Fruit fly (Drosophila melanogaster): ENCODE results near the gene rdgA.

Gene rdgA

DNA sequence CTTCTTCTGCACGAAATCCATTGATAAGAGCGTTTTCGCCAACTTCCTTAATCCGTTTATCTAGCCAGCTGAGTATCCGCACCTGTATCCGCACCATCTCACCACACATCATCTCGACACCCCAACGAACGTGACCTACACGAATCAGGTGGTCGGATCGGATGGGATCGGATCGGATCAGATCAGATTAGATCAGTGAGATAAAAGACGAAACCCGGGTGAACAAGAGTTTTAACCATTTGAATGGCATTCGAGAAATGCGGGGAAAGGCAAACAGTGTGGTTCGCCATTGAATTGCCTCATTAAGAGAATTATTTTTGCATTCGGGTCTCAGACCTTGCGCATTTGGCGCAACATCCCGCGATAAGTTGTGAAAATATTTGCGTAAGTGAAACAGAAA, 138.0 kb downstream of the rdgA start:
- TF ChIP-seq Mnt (GFP tag; optimal IDR thresholded peaks at IDR 0.05): peak; percentile 28
- no peak for TF ChIP-seq Hr96 (GFP tag; optimal IDR thresholded peaks at IDR 0.05)
- TF ChIP-seq CG33017 (tag; optimal IDR thresholded peaks at IDR 0.05): no peak
- TF ChIP-seq CG7101 (tag; optimal IDR thresholded peaks at IDR 0.05): peak; percentile 16

- TF ChIP-seq bab1 (GFP tag; optimal IDR thresholded peaks at IDR 0.05) (no peak), Clk (GFP tag; optimal IDR thresholded peaks at IDR 0.05) (no peak), kay (GFP tag; ENCODE audit: borderline replicate concordance) (peak; percentile 62), cnc (optimal IDR thresholded peaks at IDR 0.05) (no peak), Hr96 (GFP tag; optimal IDR thresholded peaks at IDR 0.05) (no peak)
Measured at dm6 chrX:9046383-9046941, 139.6 kb downstream of the rdgA start.

DNA sequence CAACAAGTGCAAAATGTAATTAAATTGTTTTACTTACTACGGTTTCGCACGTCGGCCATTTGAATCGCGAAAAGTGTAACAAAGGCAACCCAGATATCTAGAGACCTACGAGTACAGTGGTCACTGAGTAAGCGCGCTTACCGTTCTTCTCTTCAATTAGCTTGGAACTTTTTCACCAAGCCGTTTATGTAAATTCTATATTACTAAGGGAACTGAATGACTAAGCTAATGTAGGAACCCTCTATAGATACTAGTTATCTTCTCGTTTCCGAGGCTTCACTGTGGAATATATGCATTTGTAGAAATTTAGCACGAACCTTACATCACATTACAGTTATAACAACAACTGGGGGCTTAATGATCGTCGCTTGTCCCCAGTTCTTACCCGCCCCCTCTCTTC, 140.1 kb downstream of the rdgA start:
- peak; percentile 78 for TF ChIP-seq Crg-1 (GFP tag; optimal IDR thresholded peaks at IDR 0.05)
- peak; percentile 56 for TF ChIP-seq CG12768 (GFP tag; optimal IDR thresholded peaks at IDR 0.05)
- peak; percentile 71 for TF ChIP-seq CG33017 (tag; optimal IDR thresholded peaks at IDR 0.05)
- peak; percentile 78 for TF ChIP-seq Hr96 (GFP tag; optimal IDR thresholded peaks at IDR 0.05)
- TF ChIP-seq CG7101 (tag; optimal IDR thresholded peaks at IDR 0.05): peak; percentile 89
- peak; percentile 45 for TF ChIP-seq CG11617 (GFP tag; optimal IDR thresholded peaks at IDR 0.05)
- TF ChIP-seq CG1620 (GFP tag; optimal IDR thresholded peaks at IDR 0.05): peak; percentile 84
- TF ChIP-seq kay (GFP tag; ENCODE audit: borderline replicate concordance): no peak
- TF ChIP-seq Mnt (GFP tag; optimal IDR thresholded peaks at IDR 0.05): peak; percentile 42
- peak; percentile 47 for TF ChIP-seq ovo (GFP tag; optimal IDR thresholded peaks at IDR 0.05)
- peak; percentile 61 for TF ChIP-seq toe (GFP tag; optimal IDR thresholded peaks at IDR 0.05)
- TF ChIP-seq cnc (optimal IDR thresholded peaks at IDR 0.05): no peak
- TF ChIP-seq CG5204 (GFP tag; optimal IDR thresholded peaks at IDR 0.05): peak; percentile 66
- peak; percentile 49 for TF ChIP-seq CG7045 (GFP tag; optimal IDR thresholded peaks at IDR 0.05)
- TF ChIP-seq pad (GFP tag; optimal IDR thresholded peaks at IDR 0.05): peak; percentile 71
- TF ChIP-seq bab1 (GFP tag; optimal IDR thresholded peaks at IDR 0.05): peak; percentile 98
- peak; percentile 81 for TF ChIP-seq CG14711 (tag; optimal IDR thresholded peaks at IDR 0.05)
- TF ChIP-seq cic (GFP tag; optimal IDR thresholded peaks at IDR 0.05): no peak
- peak; percentile 36 for TF ChIP-seq tj (GFP tag; optimal IDR thresholded peaks at IDR 0.05)
- TF ChIP-seq Clk (GFP tag; optimal IDR thresholded peaks at IDR 0.05): no peak

- peak; percentile 37 for TF ChIP-seq bab1 (GFP tag; optimal IDR thresholded peaks at IDR 0.05)
- no peak for TF ChIP-seq CG12768 (GFP tag; optimal IDR thresholded peaks at IDR 0.05)
- peak; percentile 84 for TF ChIP-seq pad (GFP tag; optimal IDR thresholded peaks at IDR 0.05)
- TF ChIP-seq CG14711 (tag; optimal IDR thresholded peaks at IDR 0.05): peak; percentile 44
- TF ChIP-seq Mnt (GFP tag; optimal IDR thresholded peaks at IDR 0.05): no peak
- peak; percentile 32 for TF ChIP-seq CG33017 (tag; optimal IDR thresholded peaks at IDR 0.05)
- TF ChIP-seq CG7101 (tag; optimal IDR thresholded peaks at IDR 0.05): peak; percentile 46
Measured at dm6 chrX:9047725-9048384, 141.0 kb downstream of the rdgA start.

- TF ChIP-seq CG7101 (tag; optimal IDR thresholded peaks at IDR 0.05): no peak
- no peak for TF ChIP-seq kay (GFP tag; ENCODE audit: borderline replicate concordance)
- TF ChIP-seq pad (GFP tag; optimal IDR thresholded peaks at IDR 0.05): no peak
- no peak for TF ChIP-seq CG14711 (tag; optimal IDR thresholded peaks at IDR 0.05)
- no peak for TF ChIP-seq Mnt (GFP tag; optimal IDR thresholded peaks at IDR 0.05)
- no peak for TF ChIP-seq CG12768 (GFP tag; optimal IDR thresholded peaks at IDR 0.05)
- no peak for TF ChIP-seq CG5204 (GFP tag; optimal IDR thresholded peaks at IDR 0.05)
- TF ChIP-seq cnc (optimal IDR thresholded peaks at IDR 0.05): no peak
- no peak for TF ChIP-seq Crg-1 (GFP tag; optimal IDR thresholded peaks at IDR 0.05)
- no peak for TF ChIP-seq CG11617 (GFP tag; optimal IDR thresholded peaks at IDR 0.05)
- no peak for TF ChIP-seq CG33017 (tag; optimal IDR thresholded peaks at IDR 0.05)
- no peak for TF ChIP-seq tj (GFP tag; optimal IDR thresholded peaks at IDR 0.05)
- no peak for TF ChIP-seq ovo (GFP tag; optimal IDR thresholded peaks at IDR 0.05)
- no peak for TF ChIP-seq Clk (GFP tag; optimal IDR thresholded peaks at IDR 0.05)
Measured at dm6 chrX:9048385-9048750, 141.5 kb downstream of the rdgA start.

DNA sequence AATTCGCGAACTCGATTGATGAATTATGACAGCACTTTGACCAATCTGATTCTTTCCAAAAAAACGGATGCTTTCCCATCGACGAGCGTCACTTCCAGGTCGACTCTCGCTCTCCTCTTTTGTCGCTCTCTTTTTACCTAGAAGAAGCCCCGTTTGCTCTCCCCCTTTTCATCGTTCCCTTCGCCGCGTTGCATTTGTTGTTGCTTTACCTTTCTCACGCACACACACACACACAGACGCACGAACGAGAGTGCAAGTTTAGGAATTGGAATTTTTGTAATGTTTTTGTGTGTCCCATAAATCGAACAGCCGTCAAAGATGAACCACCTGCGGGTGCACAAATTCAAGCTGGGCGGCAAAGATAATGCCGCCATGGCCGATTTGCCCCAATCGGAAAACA, 142.1 kb downstream of the rdgA start:
- TF ChIP-seq CG12768 (GFP tag; optimal IDR thresholded peaks at IDR 0.05) (no peak), pad (GFP tag; optimal IDR thresholded peaks at IDR 0.05) (peak; percentile 47)

DNA sequence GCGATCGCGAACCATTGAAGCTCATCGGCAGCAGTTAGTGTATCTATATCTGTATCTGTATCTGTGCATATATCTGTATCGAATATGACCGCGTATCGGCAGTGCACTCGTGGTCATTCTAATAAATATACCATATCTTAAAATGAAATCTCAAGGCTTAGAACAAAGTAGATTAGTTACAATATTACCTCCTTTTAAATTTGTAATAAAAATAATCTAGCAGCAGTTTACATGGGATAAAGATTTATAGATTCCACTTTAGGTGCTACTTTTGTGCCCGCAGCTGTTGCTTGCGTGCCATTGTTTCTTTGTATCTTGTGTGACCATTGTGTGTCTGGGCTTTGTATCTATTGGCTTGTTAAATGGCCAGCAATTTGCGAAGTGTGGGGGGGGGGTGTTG, 153.2 kb downstream of the rdgA start:
- TF ChIP-seq CG7045 (GFP tag; optimal IDR thresholded peaks at IDR 0.05) (peak; percentile 39), cic (GFP tag; optimal IDR thresholded peaks at IDR 0.05) (no peak), Hr96 (GFP tag; optimal IDR thresholded peaks at IDR 0.05) (no peak), CG5204 (GFP tag; optimal IDR thresholded peaks at IDR 0.05) (peak; percentile 46), CG14711 (tag; optimal IDR thresholded peaks at IDR 0.05) (peak; percentile 63), CG33017 (tag; optimal IDR thresholded peaks at IDR 0.05) (peak; percentile 44), CG11617 (GFP tag; optimal IDR thresholded peaks at IDR 0.05) (peak; percentile 7), cnc (optimal IDR thresholded peaks at IDR 0.05) (no peak), Clk (GFP tag; optimal IDR thresholded peaks at IDR 0.05) (no peak), bab1 (GFP tag; optimal IDR thresholded peaks at IDR 0.05) (no peak), kay (GFP tag; ENCODE audit: borderline replicate concordance) (no peak), ovo (GFP tag; optimal IDR thresholded peaks at IDR 0.05) (no peak), CG1620 (GFP tag; optimal IDR thresholded peaks at IDR 0.05) (no peak), CG7101 (tag; optimal IDR thresholded peaks at IDR 0.05) (peak; percentile 73), Mnt (GFP tag; optimal IDR thresholded peaks at IDR 0.05) (no peak), Crg-1 (GFP tag; optimal IDR thresholded peaks at IDR 0.05) (no peak), CG12768 (GFP tag; optimal IDR thresholded peaks at IDR 0.05) (no peak), toe (GFP tag; optimal IDR thresholded peaks at IDR 0.05) (no peak), tj (GFP tag; optimal IDR thresholded peaks at IDR 0.05) (peak; percentile 14), pad (GFP tag; optimal IDR thresholded peaks at IDR 0.05) (peak; percentile 26)
